Fruit fly (Drosophila melanogaster) whole organism, embryonic: ENCODE data around the gene CG43072.
A peak's percentile ranks its signal among the peaks of the same experiment; 100 is the strongest.

Experiments
- Ada2b ChIP-seq: fragments of 200-800 bp; sonication (Bioruptor generic); IDR thresholded peaks from 2 replicates; pipeline ENCODE4 v1.3.6; 2022; ENCODE audit warnings: missing biosample characterization, missing genetic modification characterization
- BtbVII ChIP-seq: fragments of 200-800 bp; sonication (Bioruptor generic); optimal IDR thresholded peaks from 3 replicates; lab custom pipeline; 2017; ENCODE audit warnings: missing biosample characterization, mild to moderate bottlenecking, missing genetic modification characterization
- C15 ChIP-seq: fragments of 200-800 bp; sonication (Bioruptor generic); IDR thresholded peaks from 3 replicates; pipeline ENCODE4 v1.3.6; 2022; ENCODE audit warnings: missing biosample characterization, missing genetic modification characterization
- CG11093 ChIP-seq: fragments of 200-800 bp; sonication (Bioruptor generic); IDR thresholded peaks from 3 replicates; pipeline ENCODE4 v1.3.6; 2022; ENCODE audit warnings: missing biosample characterization, missing genetic modification characterization
- CG12071 ChIP-seq: fragments of 200-800 bp; sonication (Bioruptor generic); optimal IDR thresholded peaks from 3 replicates; lab custom pipeline; 2018; ENCODE audit warnings: missing biosample characterization, mild to moderate bottlenecking, missing genetic modification characterization
- CG17328 ChIP-seq: fragments of 200-800 bp; sonication (Bioruptor generic); IDR thresholded peaks from 2 replicates; pipeline ENCODE4 v1.3.6; 2022; ENCODE audit warnings: missing biosample characterization, missing genetic modification characterization
- CG18599 ChIP-seq: fragments of 200-800 bp; sonication (Bioruptor generic); optimal IDR thresholded peaks from 3 replicates; lab custom pipeline; 2017; ENCODE audit warnings: missing biosample characterization, missing genetic modification characterization, mild to moderate bottlenecking, moderate library complexity, missing genetic modification reagents
- CG2199 ChIP-seq: fragments of 200-800 bp; sonication (Bioruptor generic); IDR thresholded peaks from 3 replicates; pipeline ENCODE4 v1.3.6; 2022; ENCODE audit warnings: missing biosample characterization, missing genetic modification characterization
- CG2875 ChIP-seq: fragments of 200-800 bp; sonication (Bioruptor generic); optimal IDR thresholded peaks from 2 replicates; lab custom pipeline; 2017; ENCODE audit warnings: missing biosample characterization, mild to moderate bottlenecking, missing genetic modification characterization, missing genetic modification reagents
- CG6791 ChIP-seq: fragments of 200-800 bp; sonication (Bioruptor generic); IDR thresholded peaks from 3 replicates; pipeline ENCODE4 v1.3.6; 2022; ENCODE audit warnings: missing biosample characterization, missing genetic modification characterization; ENCODE audit not compliant: partially characterized antibody
- CG8290 ChIP-seq, 3 experiments: fragments of 200-800 bp; sonication (Bioruptor generic); optimal IDR thresholded peaks; 2 replicates each; lab custom pipeline; 2016 to 2019; ENCODE audit warnings: missing biosample characterization in 3 of 3, missing genetic modification characterization in 3 of 3, mild to moderate bottlenecking in 2 of 3, moderate library complexity in 1 of 3
- Chrac-16 ChIP-seq: fragments of 200-800 bp; sonication (Bioruptor generic); optimal IDR thresholded peaks from 3 replicates; lab custom pipeline; 2016; ENCODE audit warnings: missing biosample characterization, missing genetic modification characterization
- CoRest ChIP-seq: fragments of 200-800 bp; sonication (Bioruptor generic); optimal IDR thresholded peaks from 3 replicates; lab custom pipeline; 2018; ENCODE audit warnings: missing biosample characterization, mild to moderate bottlenecking, missing genetic modification characterization, moderate library complexity
- D ChIP-seq, 2 experiments: fragments of 200-800 bp in 1 of 2; fragments of >200 bp in 1 of 2; sonication (Bioruptor generic) in 1 of 2; optimal IDR thresholded peaks; 2 replicates in 1 of 2; 3 replicates in 1 of 2; lab custom pipeline; 2017; ENCODE audit warnings: mild to moderate bottlenecking in 1 of 2, missing biosample characterization in 1 of 2, missing genetic modification characterization in 1 of 2, missing genetic modification reagents in 1 of 2
- Deaf1 ChIP-seq: fragments of 200-800 bp; optimal IDR thresholded peaks from 3 replicates; lab custom pipeline; 2019; ENCODE audit warnings: missing biosample characterization, mild to moderate bottlenecking, missing genetic modification characterization, moderate library complexity
- E2f1 ChIP-seq: fragments of 200-800 bp; sonication (Bioruptor generic); IDR thresholded peaks from 2 replicates; pipeline ENCODE4 v1.3.6; 2022; ENCODE audit warnings: missing biosample characterization, missing genetic modification characterization
- E2f2 ChIP-seq: fragments of 200-800 bp; sonication (Bioruptor generic); IDR thresholded peaks from 2 replicates; pipeline ENCODE4 v1.3.6; 2022; ENCODE audit warnings: missing biosample characterization, missing genetic modification characterization
- HLH3B ChIP-seq: fragments of 200-800 bp; sonication (Bioruptor generic); IDR thresholded peaks from 2 replicates; pipeline ENCODE4 v1.3.6; 2022; ENCODE audit warnings: missing biosample characterization, missing genetic modification characterization
- HmgZ ChIP-seq: fragments of 200-800 bp; sonication (Bioruptor generic); optimal IDR thresholded peaks from 2 replicates; lab custom pipeline; 2018; ENCODE audit warnings: missing biosample characterization, mild to moderate bottlenecking, missing genetic modification characterization
- Hmx ChIP-seq: fragments of 200-800 bp; sonication (Bioruptor generic); optimal IDR thresholded peaks from 2 replicates; lab custom pipeline; 2016; ENCODE audit warnings: missing biosample characterization, missing genetic modification characterization
- Hr39 ChIP-seq: fragments of >200 bp; optimal IDR thresholded peaks from 2 replicates; lab custom pipeline; 2017
- MTF-1 ChIP-seq: fragments of 200-800 bp; sonication (Bioruptor generic); optimal IDR thresholded peaks from 2 replicates; lab custom pipeline; 2018; ENCODE audit warnings: missing biosample characterization, mild to moderate bottlenecking, missing genetic modification characterization, borderline replicate concordance
- Nf-YA ChIP-seq: fragments of 200-800 bp; sonication (Bioruptor generic); IDR thresholded peaks from 2 replicates; pipeline ENCODE4 v1.3.6; 2022; ENCODE audit warnings: missing biosample characterization, missing genetic modification characterization
- Nf-YC ChIP-seq: fragments of 200-800 bp; optimal IDR thresholded peaks from 3 replicates; lab custom pipeline; 2019; ENCODE audit warnings: missing biosample characterization, mild to moderate bottlenecking, missing genetic modification characterization, moderate library complexity
- Opbp ChIP-seq: fragments of 200-800 bp; sonication (Bioruptor generic); IDR thresholded peaks from 3 replicates; pipeline ENCODE4 v1.3.6; 2022; ENCODE audit warnings: missing biosample characterization, missing genetic modification characterization; ENCODE audit not compliant: partially characterized antibody
- Scr ChIP-seq: fragments of 200-800 bp; sonication (Bioruptor generic); IDR thresholded peaks from 2 replicates; pipeline ENCODE4 v1.3.6; 2022; ENCODE audit warnings: missing biosample characterization, missing genetic modification characterization; ENCODE audit not compliant: partially characterized antibody
- Spps ChIP-seq: fragments of 200-800 bp; sonication (Bioruptor generic); optimal IDR thresholded peaks from 2 replicates; lab custom pipeline; 2018; ENCODE audit warnings: missing biosample characterization, mild to moderate bottlenecking, missing genetic modification characterization
- Sry-β ChIP-seq: fragments of 200-800 bp; sonication (Bioruptor generic); optimal IDR thresholded peaks from 2 replicates; lab custom pipeline; 2018; ENCODE audit warnings: missing biosample characterization, mild to moderate bottlenecking, missing genetic modification characterization, moderate library complexity
- TFAM ChIP-seq: fragments of 200-800 bp; sonication (Bioruptor generic); optimal IDR thresholded peaks from 2 replicates; lab custom pipeline; 2017; ENCODE audit warnings: missing biosample characterization, missing genetic modification characterization, inconsistent platforms
- Taf1 ChIP-seq: fragments of 200-800 bp; sonication (Bioruptor generic); IDR thresholded peaks from 2 replicates; pipeline ENCODE4 v1.3.6; 2022; ENCODE audit warnings: missing biosample characterization, missing genetic modification characterization
- chinmo ChIP-seq: fragments of 200-800 bp; sonication (Bioruptor generic); IDR thresholded peaks from 4 replicates; pipeline ENCODE4 v1.3.6; 2022; ENCODE audit warnings: missing biosample characterization, missing genetic modification characterization; ENCODE audit not compliant: partially characterized antibody
- ci ChIP-seq: fragments of 200-800 bp; sonication (Bioruptor generic); IDR thresholded peaks from 3 replicates; pipeline ENCODE4 v1.3.6; 2022; ENCODE audit warnings: missing biosample characterization, missing genetic modification characterization
- disco-r ChIP-seq: fragments of 200-800 bp; sonication (Bioruptor generic); optimal IDR thresholded peaks from 2 replicates; lab custom pipeline; 2016; ENCODE audit warnings: missing biosample characterization, missing genetic modification characterization
- dmrt11E ChIP-seq: fragments of 200-800 bp; sonication (Bioruptor generic); optimal IDR thresholded peaks from 3 replicates; lab custom pipeline; 2018; ENCODE audit warnings: missing biosample characterization, mild to moderate bottlenecking, missing genetic modification characterization, moderate library complexity
- fd102C ChIP-seq: fragments of 200-800 bp; sonication (Bioruptor generic); optimal IDR thresholded peaks from 2 replicates; lab custom pipeline; 2018; ENCODE audit warnings: missing biosample characterization, mild to moderate bottlenecking, missing genetic modification characterization, moderate library complexity
- gsb ChIP-seq: fragments of 200-800 bp; sonication (Bioruptor generic); IDR thresholded peaks from 2 replicates; pipeline ENCODE4 v1.3.6; 2022; ENCODE audit warnings: missing biosample characterization, missing genetic modification characterization
- gt ChIP-seq: fragments of 200-800 bp; sonication (Bioruptor generic); IDR thresholded peaks from 2 replicates; pipeline ENCODE4 v1.3.6; 2022; ENCODE audit warnings: missing biosample characterization, missing genetic modification characterization
- insv ChIP-seq, 2 experiments: fragments of 200-800 bp; sonication (Bioruptor generic); optimal IDR thresholded peaks; 3 replicates each; lab custom pipeline; 2016 to 2018; ENCODE audit warnings: missing biosample characterization in 2 of 2, missing genetic modification characterization in 2 of 2
- oc ChIP-seq: fragments of 200-800 bp; sonication (Bioruptor generic); optimal IDR thresholded peaks from 2 replicates; lab custom pipeline; 2018; ENCODE audit warnings: missing biosample characterization, mild to moderate bottlenecking, missing genetic modification characterization, moderate library complexity
- odd ChIP-seq: fragments of 200-800 bp; sonication (Bioruptor generic); optimal IDR thresholded peaks from 2 replicates; lab custom pipeline; 2017; ENCODE audit warnings: missing biosample characterization, mild to moderate bottlenecking, missing genetic modification characterization
- onecut ChIP-seq: fragments of 200-800 bp; sonication (Bioruptor generic); IDR thresholded peaks from 2 replicates; pipeline ENCODE4 v1.3.6; 2022; ENCODE audit warnings: missing biosample characterization, missing genetic modification characterization
- pros ChIP-seq: fragments of 200-800 bp; sonication (Bioruptor generic); optimal IDR thresholded peaks from 3 replicates; lab custom pipeline; 2019; ENCODE audit warnings: missing biosample characterization, mild to moderate bottlenecking, missing genetic modification characterization, moderate library complexity
- repo ChIP-seq: fragments of 200-800 bp; sonication (Bioruptor generic); optimal IDR thresholded peaks from 2 replicates; lab custom pipeline; 2016; ENCODE audit warnings: missing biosample characterization, missing genetic modification characterization
- shn ChIP-seq: fragments of 200-800 bp; sonication (Bioruptor generic); optimal IDR thresholded peaks from 3 replicates; lab custom pipeline; 2016; ENCODE audit warnings: missing biosample characterization, missing genetic modification characterization
- sim ChIP-seq: fragments of 200-800 bp; sonication (Bioruptor generic); IDR thresholded peaks from 2 replicates; pipeline ENCODE4 v1.3.6; 2022; ENCODE audit warnings: missing biosample characterization, missing genetic modification characterization
- sisA ChIP-seq: fragments of 200-800 bp; sonication (Bioruptor generic); IDR thresholded peaks from 2 replicates; pipeline ENCODE4 v1.3.6; 2022; ENCODE audit warnings: missing biosample characterization, missing genetic modification characterization
- tna ChIP-seq: fragments of 200-800 bp; sonication (Bioruptor generic); IDR thresholded peaks from 2 replicates; pipeline ENCODE4 v1.3.6; 2022; ENCODE audit warnings: missing biosample characterization, missing genetic modification characterization; ENCODE audit not compliant: partially characterized antibody
- tx ChIP-seq: fragments of 200-800 bp; sonication (Bioruptor generic); optimal IDR thresholded peaks from 2 replicates; lab custom pipeline; 2016; ENCODE audit warnings: missing biosample characterization, missing genetic modification characterization
- vvl ChIP-seq: fragments of 200-800 bp; sonication (Bioruptor generic); IDR thresholded peaks from 2 replicates; pipeline ENCODE4 v1.3.6; 2022; ENCODE audit warnings: missing biosample characterization, missing genetic modification characterization
- zfh1 ChIP-seq: fragments of 200-800 bp; sonication (Bioruptor generic); IDR thresholded peaks from 3 replicates; pipeline ENCODE4 v1.3.6; 2022; ENCODE audit warnings: missing biosample characterization, missing genetic modification characterization

The CG43072 gene

dm6 chr3L:21058651-21059050, 7.0 kb upstream of the CG43072 start (continued):
- TF ChIP-seq Deaf1 (tag; lab: Kevin White, UChicago) (peak; percentile 56), ci (GFP tag; lab: Robert Waterston, UW) (peak; percentile 78), Sry-β (no peak), Scr (GFP tag; lab: Robert Waterston, UW) (no peak), Spps (no peak), CG8290 (GFP tag; optimal IDR thresholded peaks at IDR 0.05; lab: Kevin White, UChicago) (no peak), CG8290 (tag; optimal IDR thresholded peaks at IDR 0.05; lab: Kevin White, UChicago) (peak in 1 of 2 experiments; percentile 62), onecut (GFP tag; lab: Robert Waterston, UW) (peak; percentile 24; the same call in 1 of the 2 replicates), E2f1 (GFP tag; lab: Robert Waterston, UW) (no peak), pros (GFP tag; lab: Kevin White, UChicago) (no peak), tx (GFP tag; lab: Kevin White, UChicago) (no peak), CG18599 (GFP tag; lab: Kevin White, UChicago) (peak; percentile 9), repo (GFP tag; lab: Kevin White, UChicago) (no peak), CG17328 (0 out of 2 replicates have a peak, but pooled peaks have one; percentile 7), dmrt11E (no peak), CG11093 (GFP tag; lab: Robert Waterston, UW) (no peak), CoRest (tag; lab: Kevin White, UChicago) (no peak), CG2199 (GFP tag; lab: Robert Waterston, UW) (peak; percentile 55; the same call in 1 of the 3 replicates), gsb (no peak), TFAM (GFP tag; lab: Kevin White, UChicago) (no peak), disco-r (GFP tag; lab: Kevin White, UChicago) (no peak), HmgZ (tag; lab: Kevin White, UChicago) (peak; percentile 37), odd (GFP tag; lab: Kevin White, UChicago) (no peak), sim (no peak), MTF-1 (GFP tag; lab: Kevin White, UChicago) (peak; percentile 11), CG2875 (GFP tag; lab: Kevin White, UChicago) (peak; percentile 4), oc (tag; lab: Kevin White, UChicago) (peak; percentile 45), D (optimal IDR thresholded peaks at IDR 0.05; lab: Kevin White, UChicago) (no peak), D (GFP tag; optimal IDR thresholded peaks at IDR 0.05; lab: Kevin White, UChicago) (no peak), Hr39 (lab: Kevin White, UChicago) (no peak), chinmo (GFP tag; lab: Robert Waterston, UW) (peak; percentile 98), Chrac-16 (GFP tag; lab: Kevin White, UChicago) (no peak), CG6791 (GFP tag; lab: Robert Waterston, UW) (no peak; the same call in 2 of the 3 replicates), vvl (GFP tag; lab: Robert Waterston, UW) (peak; percentile 62; the same call in 1 of the 2 replicates), Hmx (GFP tag; lab: Kevin White, UChicago) (no peak), Nf-YC (no peak), BtbVII (GFP tag; lab: Kevin White, UChicago) (peak; percentile 30), zfh1 (GFP tag; lab: Robert Waterston, UW) (0 out of 3 replicates have a peak, but pooled peaks have one; percentile 10), insv (GFP tag; optimal IDR thresholded peaks at IDR 0.05; lab: Kevin White, UChicago) (no peak), sisA (GFP tag; lab: Robert Waterston, UW) (no peak), tna (peak; percentile 14; the same call in 1 of the 2 replicates), C15 (GFP tag; lab: Robert Waterston, UW) (no peak), HLH3B (GFP tag; lab: Robert Waterston, UW) (no peak; the same call in 1 of the 2 replicates), Opbp (GFP tag; lab: Robert Waterston, UW) (peak; percentile 59; the same call in 1 of the 3 replicates), Taf1 (GFP tag; lab: Robert Waterston, UW) (0 out of 2 replicates have a peak, but pooled peaks have one; percentile 14), E2f2 (GFP tag; lab: Robert Waterston, UW) (no peak), gt (GFP tag; lab: Robert Waterston, UW) (no peak), Ada2b (GFP tag; lab: Robert Waterston, UW) (no peak), Nf-YA (GFP tag; lab: Robert Waterston, UW) (no peak), fd102C (GFP tag; lab: Kevin White, UChicago) (no peak), shn (GFP tag; lab: Kevin White, UChicago) (no peak), CG12071 (GFP tag; lab: Kevin White, UChicago) (peak; percentile 4)
